Worm (Caenorhabditis elegans) whole organism, late embryonic: ENCODE data around the gene B0310.2.

Source experiments
- ama-1 ChIP-seq: fragments of 150-350 bp; optimal IDR thresholded peaks from 2 replicates; lab custom pipeline; 2014
- ceh-45 ChIP-seq: fragments of 200-800 bp; sonication (Bioruptor generic); IDR thresholded peaks from 2 replicates; pipeline ENCODE4 v1.3.6; 2022; ENCODE audit warnings: missing genetic modification reagents, missing genetic modification characterization, missing compliant biosample characterization
- ets-4 ChIP-seq: sonication (generic microtip); optimal IDR thresholded peaks from 2 replicates; lab custom pipeline; 2016; ENCODE audit warnings: missing genetic modification characterization, missing compliant biosample characterization
- hlh-15 ChIP-seq: sonication (generic microtip); optimal IDR thresholded peaks from 2 replicates; lab custom pipeline; 2016; ENCODE audit warnings: missing genetic modification characterization, missing compliant biosample characterization
- mec-3 ChIP-seq: sonication (generic microtip); optimal IDR thresholded peaks from 2 replicates; lab custom pipeline; 2016; ENCODE audit warnings: borderline replicate concordance, missing genetic modification characterization, missing compliant biosample characterization
- ref-2 ChIP-seq: sonication (generic microtip); optimal IDR thresholded peaks from 2 replicates; lab custom pipeline; 2016; ENCODE audit warnings: missing genetic modification characterization, missing compliant biosample characterization

DNA sequence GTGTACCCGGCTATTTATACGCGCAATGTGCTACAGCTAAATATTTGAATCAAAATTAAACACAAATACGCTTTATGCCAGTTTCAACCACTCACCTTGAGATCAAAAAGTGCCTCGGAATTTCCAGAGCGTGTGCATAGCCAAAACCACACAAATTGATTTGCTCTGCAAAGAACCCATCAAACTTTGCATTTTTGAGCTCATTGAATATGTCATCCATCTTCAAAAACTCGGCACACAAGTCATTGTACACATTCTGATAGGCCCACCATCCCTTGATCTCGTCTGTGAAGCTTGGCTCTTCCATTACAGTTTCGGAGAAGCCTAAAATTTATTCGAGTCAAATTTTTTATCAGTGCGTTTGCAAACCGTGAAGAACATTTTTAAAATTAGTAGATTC is 22.6 kb upstream of the B0310.2 start:
- TF ChIP-seq ama-1 (lab: Kevin White, UChicago) (no peak), ets-4 (tag; lab: Kevin White, UChicago) (no peak), hlh-15 (tag; lab: Kevin White, UChicago) (no peak), ref-2 (no peak), mec-3 (no peak), ceh-45 (GFP tag; lab: Robert Waterston, UW) (no peak)
